Fruit fly (Drosophila melanogaster) Kc167 (cell line): ENCODE results near the gene CG17267.

Experiments used
- Myc ChIP-seq: fragments of >200 bp; optimal IDR thresholded peaks from 2 replicates; lab custom pipeline; 2017; ENCODE audit warnings: missing external identifiers
- Sin3A ChIP-seq: fragments of >200 bp; optimal IDR thresholded peaks from 2 replicates; lab custom pipeline; 2018; ENCODE audit warnings: missing external identifiers
- h ChIP-seq: fragments of >200 bp; optimal IDR thresholded peaks from 3 replicates; lab custom pipeline; 2018; ENCODE audit warnings: missing external identifiers
- insv ChIP-seq: fragments of >200 bp; optimal IDR thresholded peaks from 3 replicates; lab custom pipeline; 2018; ENCODE audit warnings: missing external identifiers
- psq ChIP-seq: fragments of >200 bp; optimal IDR thresholded peaks from 2 replicates; lab custom pipeline; 2017; ENCODE audit warnings: missing external identifiers
- ttk ChIP-seq: sonication (Bioruptor generic); optimal IDR thresholded peaks from 2 replicates; lab custom pipeline; 2017; ENCODE audit warnings: missing external identifiers

The CG17267 gene

dm6 chr3R:20772543-20772942, 33.6 kb upstream of the CG17267 start, which contains the start of gene Takl1:
Takl1 (minus strand) TSS chr3R:20772601.
- TF ChIP-seq psq (no peak), insv (lab: Kevin White, UChicago) (no peak), Sin3A (lab: Kevin White, UChicago) (no peak), Myc (lab: Kevin White, UChicago) (no peak), h (lab: Kevin White, UChicago) (no peak), ttk (lab: Kevin White, UChicago) (no peak)

- no peak for TF ChIP-seq Myc (lab: Kevin White, UChicago)
- TF ChIP-seq ttk (lab: Kevin White, UChicago): no peak
- TF ChIP-seq psq: no peak
- no peak for TF ChIP-seq h (lab: Kevin White, UChicago)
- TF ChIP-seq insv (lab: Kevin White, UChicago): no peak
- no peak for TF ChIP-seq Sin3A (lab: Kevin White, UChicago)
Observed at dm6 chr3R:20766156-20766486, 27.2 kb upstream of the CG17267 start.

dm6 chr3R:20765302-20766155, 26.6 kb upstream of the CG17267 start:
- no peak for TF ChIP-seq ttk (lab: Kevin White, UChicago)
- TF ChIP-seq Myc (lab: Kevin White, UChicago): no peak
- TF ChIP-seq insv (lab: Kevin White, UChicago): no peak
- no peak for TF ChIP-seq Sin3A (lab: Kevin White, UChicago)
- TF ChIP-seq h (lab: Kevin White, UChicago): no peak
- no peak for TF ChIP-seq psq

dm6 chr3R:20764058-20764457, 25.2 kb upstream of the CG17267 start:
- TF ChIP-seq psq (no peak), Sin3A (lab: Kevin White, UChicago) (no peak), insv (lab: Kevin White, UChicago) (no peak)

- TF ChIP-seq insv (lab: Kevin White, UChicago) (no peak), Sin3A (lab: Kevin White, UChicago) (no peak), psq (no peak), ttk (lab: Kevin White, UChicago) (no peak)
Observed at dm6 chr3R:20762175-20762795, 23.4 kb upstream of the CG17267 start, which contains the start of gene CG31195. CG31195 (minus strand) TSS chr3R:20762369.

- TF ChIP-seq Myc (lab: Kevin White, UChicago) (no peak), psq (no peak), ttk (lab: Kevin White, UChicago) (no peak), insv (lab: Kevin White, UChicago) (no peak), Sin3A (lab: Kevin White, UChicago) (no peak), h (lab: Kevin White, UChicago) (no peak)
Observed at dm6 chr3R:20756429-20756828, 17.5 kb upstream of the CG17267 start, which contains the start of gene Syp. Syp (plus strand) TSS chr3R:20756729.

dm6 chr3R:20754991-20755390, 16.1 kb upstream of the CG17267 start:
- TF ChIP-seq h (lab: Kevin White, UChicago): no peak
- no peak for TF ChIP-seq Myc (lab: Kevin White, UChicago)
- no peak for TF ChIP-seq Sin3A (lab: Kevin White, UChicago)
- TF ChIP-seq ttk (lab: Kevin White, UChicago): no peak
- no peak for TF ChIP-seq insv (lab: Kevin White, UChicago)
- TF ChIP-seq psq: no peak

dm6 chr3R:20749536-20749935, 10.6 kb upstream of the CG17267 start:
- TF ChIP-seq ttk (lab: Kevin White, UChicago): no peak
- no peak for TF ChIP-seq Sin3A (lab: Kevin White, UChicago)
- no peak for TF ChIP-seq h (lab: Kevin White, UChicago)
- no peak for TF ChIP-seq Myc (lab: Kevin White, UChicago)
- no peak for TF ChIP-seq psq
- TF ChIP-seq insv (lab: Kevin White, UChicago): no peak

- TF ChIP-seq Myc (lab: Kevin White, UChicago) (no peak), ttk (lab: Kevin White, UChicago) (no peak), psq (no peak), insv (lab: Kevin White, UChicago) (no peak), h (lab: Kevin White, UChicago) (no peak), Sin3A (lab: Kevin White, UChicago) (no peak)
Observed at dm6 chr3R:20748974-20749373, 10.1 kb upstream of the CG17267 start, which contains the start of gene Prosalpha4T1. Prosalpha4T1 (minus strand) TSS chr3R:20749074.

dm6 chr3R:20745238-20745637, 6.3 kb upstream of the CG17267 start, which contains the start of gene CG31200:
CG31200 (minus strand) TSS chr3R:20745338.
- TF ChIP-seq Sin3A (lab: Kevin White, UChicago) (no peak), ttk (lab: Kevin White, UChicago) (no peak), insv (lab: Kevin White, UChicago) (no peak)

dm6 chr3R:20743769-20744168, 4.9 kb upstream of the CG17267 start, which contains the start of gene CG31199:
CG31199 (minus strand) TSS chr3R:20743869.
- no peak for TF ChIP-seq Sin3A (lab: Kevin White, UChicago)
- TF ChIP-seq Myc (lab: Kevin White, UChicago): no peak

dm6 chr3R:20739971-20740370, 1.1 kb upstream of the CG17267 start, which contains the start of gene CG42322:
CG42322 (plus strand) TSS chr3R:20740108.
- TF ChIP-seq ttk (lab: Kevin White, UChicago) (no peak), insv (lab: Kevin White, UChicago) (no peak), Sin3A (lab: Kevin White, UChicago) (no peak), Myc (lab: Kevin White, UChicago) (no peak), h (lab: Kevin White, UChicago) (no peak)
